Fruit fly (Drosophila melanogaster): Measurements from ENCODE around the gene Dup99B.

DNA sequence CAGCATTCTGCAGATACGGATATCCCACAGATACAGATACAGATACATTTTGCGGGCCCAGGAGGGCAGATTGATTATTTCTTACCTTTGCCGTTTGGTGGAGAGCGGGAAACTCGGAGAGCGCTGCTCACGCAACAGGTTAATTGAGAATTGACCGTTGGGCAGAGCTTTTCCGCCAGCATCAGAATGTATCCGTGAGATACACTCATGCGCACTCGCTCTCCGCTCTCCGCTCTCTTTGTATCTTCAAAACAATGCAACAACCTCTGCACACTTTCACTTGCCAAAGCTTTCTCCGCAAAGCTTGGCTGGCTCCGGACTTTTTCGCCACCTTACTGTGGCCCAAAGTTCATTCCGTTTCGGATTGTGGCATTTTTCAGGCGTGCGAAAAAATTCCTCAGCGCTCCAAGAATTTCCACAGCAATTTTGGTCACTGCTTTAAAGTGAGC lies 33.0 kb downstream of the Dup99B start, which contains the start of the genes CG7582 and Gycalpha99B:
- peak in 1 of 2 experiments; percentile 13 for TF ChIP-seq CTCF (optimal IDR thresholded peaks at IDR 0.05)
- no peak for TF ChIP-seq CG8478 (optimal IDR thresholded peaks at IDR 0.05)

All from S2 (cell line).